Worm (Caenorhabditis elegans): Measurements from ENCODE around the gene T11F9.10.

ce11 chrV:11527531-11527930 lies 40.8 kb downstream of the T11F9.10 start, which contains the start of gene ccch-1:
- TF ChIP-seq ama-1 (optimal IDR thresholded peaks at IDR 0.05) (no peak), ama-1 (GFP tag; optimal IDR thresholded peaks at IDR 0.05) (no peak), egl-44 (GFP tag; IDR thresholded peaks at IDR 0.05) (no peak), unc-130 (GFP tag; optimal IDR thresholded peaks at IDR 0.05) (no peak), nhr-27 (tag; optimal IDR thresholded peaks at IDR 0.05) (no peak), lin-40 (tag; optimal IDR thresholded peaks at IDR 0.05) (no peak)

Measured in whole organism, young adult.